Fruit fly (Drosophila melanogaster) whole organism: Measurements from ENCODE around the gene BBS8.

Experiments
- Dll ChIP-seq: fragments of >200 bp; optimal IDR thresholded peaks from 2 replicates; lab custom pipeline; 2017
- EcR ChIP-seq, 2 experiments: fragments of >200 bp; optimal IDR thresholded peaks; 2 replicates each; lab custom pipeline; 2017; ENCODE audit warnings: missing biosample characterization in 2 of 2, missing genetic modification characterization in 2 of 2, missing genetic modification reagents in 2 of 2
- pan ChIP-seq: fragments of >200 bp; optimal IDR thresholded peaks from 2 replicates; lab custom pipeline; 2017
- psq ChIP-seq: fragments of >200 bp; optimal IDR thresholded peaks from 2 replicates; lab custom pipeline; 2017

- TF ChIP-seq pan (lab: Kevin White, UChicago) = no peak
- no peak for TF ChIP-seq psq
- TF ChIP-seq EcR (GFP tag; optimal IDR thresholded peaks at IDR 0.05; lab: Kevin White, UChicago) = no peak
- no peak for TF ChIP-seq Dll
Measured at dm6 chr2L:414593-415399, 7.9 kb upstream of the BBS8 start, which contains the start of the genes AP-2alpha and ebi.
